Fruit fly (Drosophila melanogaster): Measurements from ENCODE around the gene CG3939.

- TF ChIP-seq CG17385 (GFP tag; optimal IDR thresholded peaks at IDR 0.05): no peak
- no peak for TF ChIP-seq CG2875 (GFP tag; optimal IDR thresholded peaks at IDR 0.05)
- peak; percentile 27 for TF ChIP-seq Blimp-1 (GFP tag; optimal IDR thresholded peaks at IDR 0.05)
- TF ChIP-seq CG16863 (GFP tag; optimal IDR thresholded peaks at IDR 0.05): no peak
- TF ChIP-seq CG12391 (tag; optimal IDR thresholded peaks at IDR 0.05): no peak
- TF ChIP-seq gsb-n (tag; optimal IDR thresholded peaks at IDR 0.05): no peak
- TF ChIP-seq vfl (GFP tag; optimal IDR thresholded peaks at IDR 0.05): no peak
- TF ChIP-seq CG10274 (GFP tag; optimal IDR thresholded peaks at IDR 0.05): no peak
- no peak for TF ChIP-seq CG16815 (GFP tag; optimal IDR thresholded peaks at IDR 0.05)
These were observed 23.9 kb upstream of the CG3939 start for dm6 chrX:3150655-3151486.
